Worm (Caenorhabditis elegans) whole organism, L1 larva: Measurements from ENCODE around the gene K03B4.1.

Experiments used
- Y116A8C.19 ChIP-seq: sonication (generic microtip); optimal IDR thresholded peaks from 2 replicates; lab custom pipeline; 2016; ENCODE audit warnings: missing compliant biosample characterization, missing genetic modification characterization, borderline replicate concordance
- ama-1 ChIP-seq: fragments of 150-350 bp; optimal IDR thresholded peaks from 2 replicates; lab custom pipeline; 2014
- blmp-1 ChIP-seq: fragments of 150-350 bp; optimal IDR thresholded peaks from 2 replicates; lab custom pipeline; 2014; ENCODE audit warnings: missing biosample characterization, missing genetic modification characterization
- ceh-63 ChIP-seq: fragments of 200-800 bp; sonication (Bioruptor generic); optimal IDR thresholded peaks from 2 replicates; lab custom pipeline; 2018; ENCODE audit warnings: mild to moderate bottlenecking, missing genetic modification characterization, missing compliant biosample characterization
- ceh-8 ChIP-seq: fragments of 200-800 bp; sonication (Bioruptor generic); optimal IDR thresholded peaks from 2 replicates; lab custom pipeline; 2018; ENCODE audit warnings: mild to moderate bottlenecking, missing genetic modification characterization, moderate library complexity, missing compliant biosample characterization
- ceh-82 ChIP-seq, 3 experiments: fragments of 150-350 bp in 1 of 3; sonication (generic microtip) in 2 of 3; optimal IDR thresholded peaks; 2 replicates each; lab custom pipeline; 2014 to 2017; ENCODE audit warnings: missing biosample characterization in 3 of 3, missing genetic modification characterization in 3 of 3
- ceh-88 ChIP-seq: fragments of 200-800 bp; sonication (Bioruptor generic); IDR thresholded peaks from 2 replicates; pipeline ENCODE4 v1.3.6; 2022; ENCODE audit warnings: missing genetic modification characterization, missing compliant biosample characterization
- dsc-1 ChIP-seq: sonication (generic microtip); optimal IDR thresholded peaks from 2 replicates; lab custom pipeline; 2016; ENCODE audit warnings: mild to moderate bottlenecking, missing genetic modification characterization, missing compliant biosample characterization
- efl-1 ChIP-seq, 4 experiments: fragments of 150-350 bp; optimal IDR thresholded peaks in 3 of 4; peaks in 1 of 4; 1 replicate in 1 of 4; 2 replicates in 3 of 4; lab custom pipeline; 2014; ENCODE audit warnings: missing biosample characterization in 2 of 4, missing genetic modification characterization in 2 of 4, missing genetic modification reagents in 2 of 4
- elt-2 ChIP-seq: sonication (generic microtip); optimal IDR thresholded peaks from 2 replicates; lab custom pipeline; 2016; ENCODE audit warnings: missing genetic modification characterization, mild to moderate bottlenecking, inconsistent platforms, missing compliant biosample characterization, missing genetic modification reagents
- elt-3 ChIP-seq, 6 experiments: fragments of 150-350 bp in 1 of 6; sonication (generic microtip); optimal IDR thresholded peaks; 2 replicates each; lab custom pipeline; 2017 to 2018; ENCODE audit warnings: missing biosample characterization in 6 of 6, missing genetic modification characterization in 6 of 6, inconsistent platforms in 1 of 6
- fkh-10 ChIP-seq: sonication (generic microtip); optimal IDR thresholded peaks from 2 replicates; lab custom pipeline; 2017; ENCODE audit warnings: missing biosample characterization, missing genetic modification reagents, missing genetic modification characterization
- fkh-4 ChIP-seq: sonication (generic microtip); optimal IDR thresholded peaks from 2 replicates; lab custom pipeline; 2016; ENCODE audit warnings: missing compliant biosample characterization, missing genetic modification characterization, borderline replicate concordance
- hpl-2 ChIP-seq: fragments of 150-350 bp; optimal IDR thresholded peaks from 2 replicates; lab custom pipeline; 2014; ENCODE audit warnings: missing biosample characterization, missing genetic modification reagents, missing genetic modification characterization
- isw-1 ChIP-seq: fragments of 200-800 bp; sonication (Bioruptor generic); IDR thresholded peaks from 2 replicates; pipeline ENCODE4 v1.3.6; 2022; ENCODE audit warnings: missing genetic modification characterization, missing compliant biosample characterization
- lin-13 ChIP-seq: fragments of 150-350 bp; optimal IDR thresholded peaks from 2 replicates; lab custom pipeline; 2014; ENCODE audit warnings: missing biosample characterization, missing genetic modification reagents, missing genetic modification characterization
- lin-35 ChIP-seq, 2 experiments: fragments of 150-350 bp; optimal IDR thresholded peaks; 2 replicates each; lab custom pipeline; 2014; ENCODE audit warnings: missing biosample characterization in 2 of 2, missing genetic modification characterization in 2 of 2, missing genetic modification reagents in 2 of 2
- lir-3 ChIP-seq: sonication (generic microtip); optimal IDR thresholded peaks from 2 replicates; lab custom pipeline; 2016; ENCODE audit warnings: mild to moderate bottlenecking, missing genetic modification characterization, moderate library complexity, missing compliant biosample characterization; ENCODE audit not compliant: poor library complexity
- mdl-1 ChIP-seq, 2 experiments: fragments of 150-350 bp; optimal IDR thresholded peaks; 2 replicates each; lab custom pipeline; 2014 to 2017; ENCODE audit warnings: missing biosample characterization in 2 of 2, missing genetic modification characterization in 2 of 2, inconsistent platforms in 1 of 2
- mef-2 ChIP-seq: fragments of 150-350 bp; optimal IDR thresholded peaks from 2 replicates; lab custom pipeline; 2014; ENCODE audit warnings: missing biosample characterization, missing genetic modification characterization
- mep-1 ChIP-seq: fragments of 150-350 bp; optimal IDR thresholded peaks from 2 replicates; lab custom pipeline; 2014; ENCODE audit warnings: missing biosample characterization, missing genetic modification characterization
- nhr-20 ChIP-seq: sonication (generic microtip); optimal IDR thresholded peaks from 2 replicates; lab custom pipeline; 2016; ENCODE audit warnings: mild to moderate bottlenecking, missing genetic modification characterization, missing compliant biosample characterization
- nhr-47 ChIP-seq: sonication (generic microtip); optimal IDR thresholded peaks from 2 replicates; lab custom pipeline; 2016; ENCODE audit warnings: mild to moderate bottlenecking, missing genetic modification characterization, moderate library complexity, missing compliant biosample characterization
- nhr-71 ChIP-seq: sonication (generic microtip); optimal IDR thresholded peaks from 2 replicates; lab custom pipeline; 2016; ENCODE audit warnings: mild to moderate bottlenecking, missing genetic modification characterization, moderate library complexity, missing compliant biosample characterization
- nhr-84 ChIP-seq: sonication (generic microtip); optimal IDR thresholded peaks from 2 replicates; lab custom pipeline; 2017; ENCODE audit warnings: missing biosample characterization, missing genetic modification characterization
- nhr-85 ChIP-seq: sonication (generic microtip); peaks from one replicate; lab custom pipeline; 2016; ENCODE audit warnings: missing genetic modification characterization, inconsistent platforms, missing compliant biosample characterization
- nhr-90 ChIP-seq: sonication (generic microtip); optimal IDR thresholded peaks from 2 replicates; lab custom pipeline; 2016; ENCODE audit warnings: mild to moderate bottlenecking, missing genetic modification characterization, missing compliant biosample characterization; ENCODE audit not compliant: poor library complexity
- skn-1 ChIP-seq: fragments of 150-350 bp; optimal IDR thresholded peaks from 2 replicates; lab custom pipeline; 2014; ENCODE audit warnings: missing biosample characterization, missing genetic modification characterization
- snu-23 ChIP-seq: sonication (generic microtip); optimal IDR thresholded peaks from 2 replicates; lab custom pipeline; 2016; ENCODE audit warnings: missing genetic modification characterization, missing compliant biosample characterization
- tbx-2 ChIP-seq: sonication (generic microtip); optimal IDR thresholded peaks from 2 replicates; lab custom pipeline; 2016; ENCODE audit warnings: missing genetic modification characterization, missing compliant biosample characterization
- unc-62 ChIP-seq: fragments of 150-350 bp; optimal IDR thresholded peaks from 2 replicates; lab custom pipeline; 2014; ENCODE audit warnings: missing biosample characterization, missing genetic modification reagents, missing genetic modification characterization
- zip-4 ChIP-seq: fragments of 200-800 bp; sonication (Bioruptor generic); optimal IDR thresholded peaks from 2 replicates; lab custom pipeline; 2018; ENCODE audit warnings: mild to moderate bottlenecking, missing genetic modification characterization, moderate library complexity, missing compliant biosample characterization

K03B4.1 gene

ce11 chrV:4647857-4648256 is 41.3 kb upstream of the K03B4.1 start, which contains the start of gene F41F3.3:
Gene F41F3.3 (minus strand): TSS chrV:4648239.
- TF ChIP-seq ceh-63 (GFP tag; lab: Kevin White, UChicago) = no peak
- TF ChIP-seq Y116A8C.19 (tag; lab: Kevin White, UChicago) = no peak
- peak; percentile 75 for TF ChIP-seq ceh-8 (GFP tag; lab: Kevin White, UChicago)
- TF ChIP-seq hpl-2 (GFP tag; lab: Kevin White, UChicago) = no peak
- no peak for TF ChIP-seq tbx-2 (tag; lab: Kevin White, UChicago)
- no peak for TF ChIP-seq dsc-1 (tag; lab: Kevin White, UChicago)
- TF ChIP-seq efl-1 (optimal IDR thresholded peaks at IDR 0.05; lab: Kevin White, UChicago) = no peak
- peak in 1 of 2 experiments; percentile 57 for TF ChIP-seq efl-1 (GFP tag; optimal IDR thresholded peaks at IDR 0.05 in 1 of 2; lab: Kevin White, UChicago)
- TF ChIP-seq unc-62 (GFP tag; lab: Kevin White, UChicago) = no peak
- TF ChIP-seq fkh-4 = no peak
- TF ChIP-seq ama-1 (lab: Kevin White, UChicago) = peak; percentile 46

- TF ChIP-seq efl-1 (optimal IDR thresholded peaks at IDR 0.05; lab: Kevin White, UChicago) (no peak), efl-1 (GFP tag; optimal IDR thresholded peaks at IDR 0.05 in 1 of 2; lab: Kevin White, UChicago) (no peak), isw-1 (GFP tag; lab: Robert Waterston, UW) (no peak), skn-1 (tag; lab: Kevin White, UChicago) (no peak), zip-4 (GFP tag; lab: Kevin White, UChicago) (no peak), nhr-90 (tag; lab: Kevin White, UChicago) (no peak), blmp-1 (tag; lab: Kevin White, UChicago) (peak; percentile 41), nhr-71 (tag; lab: Kevin White, UChicago) (no peak), hpl-2 (GFP tag; lab: Kevin White, UChicago) (no peak)
Observed at ce11 chrV:4648527-4648926, 40.6 kb upstream of the K03B4.1 start, which contains the start of gene F41F3.8. Gene F41F3.8 (plus strand): TSS chrV:4648827.

- no peak for TF ChIP-seq efl-1 (optimal IDR thresholded peaks at IDR 0.05; lab: Kevin White, UChicago)
- TF ChIP-seq efl-1 (GFP tag; optimal IDR thresholded peaks at IDR 0.05 in 1 of 2; lab: Kevin White, UChicago) = peak in 1 of 2 experiments; percentile 57
- TF ChIP-seq ceh-63 (GFP tag; lab: Kevin White, UChicago) = no peak
Observed at ce11 chrV:4649649-4650384, 39.3 kb upstream of the K03B4.1 start.

- peak; percentile 86 for TF ChIP-seq blmp-1 (tag; lab: Kevin White, UChicago)
- TF ChIP-seq ceh-88 = no peak
- no peak for TF ChIP-seq lin-13 (GFP tag; lab: Kevin White, UChicago)
- TF ChIP-seq ceh-82 (tag; optimal IDR thresholded peaks at IDR 0.05; lab: Kevin White, UChicago) = no peak
- TF ChIP-seq efl-1 (optimal IDR thresholded peaks at IDR 0.05; lab: Kevin White, UChicago) = no peak
- peak in 1 of 2 experiments; percentile 45 for TF ChIP-seq efl-1 (GFP tag; optimal IDR thresholded peaks at IDR 0.05 in 1 of 2; lab: Kevin White, UChicago)
- TF ChIP-seq nhr-84 (tag; lab: Kevin White, UChicago) = no peak
- TF ChIP-seq nhr-85 = peak; percentile 11
- no peak for TF ChIP-seq mdl-1 (tag; optimal IDR thresholded peaks at IDR 0.05; lab: Kevin White, UChicago)
- no peak for TF ChIP-seq fkh-10 (GFP tag; lab: Kevin White, UChicago)
- peak; percentile 23 for TF ChIP-seq mep-1 (tag; lab: Kevin White, UChicago)
- no peak for TF ChIP-seq ceh-63 (GFP tag; lab: Kevin White, UChicago)
- TF ChIP-seq nhr-20 (tag; lab: Kevin White, UChicago) = peak; percentile 24
- TF ChIP-seq snu-23 (GFP tag; lab: Kevin White, UChicago) = peak; percentile 23
- TF ChIP-seq elt-3 (tag; optimal IDR thresholded peaks at IDR 0.05; lab: Kevin White, UChicago) = peak in 3 of 6 experiments; percentile 15 to 54 (median 48)
- TF ChIP-seq elt-2 (tag; lab: Kevin White, UChicago) = peak; percentile 11
- peak in 1 of 2 experiments; percentile 18 for TF ChIP-seq lin-35 (GFP tag; optimal IDR thresholded peaks at IDR 0.05; lab: Kevin White, UChicago)
- no peak for TF ChIP-seq nhr-47
- TF ChIP-seq lir-3 (tag; lab: Kevin White, UChicago) = no peak
- TF ChIP-seq mef-2 (tag; lab: Kevin White, UChicago) = no peak
Observed at ce11 chrV:4651480-4651879, 37.6 kb upstream of the K03B4.1 start.
